Fruit fly (Drosophila melanogaster): Measurements from ENCODE around the gene CG13950.

The CG13950 gene

DNA sequence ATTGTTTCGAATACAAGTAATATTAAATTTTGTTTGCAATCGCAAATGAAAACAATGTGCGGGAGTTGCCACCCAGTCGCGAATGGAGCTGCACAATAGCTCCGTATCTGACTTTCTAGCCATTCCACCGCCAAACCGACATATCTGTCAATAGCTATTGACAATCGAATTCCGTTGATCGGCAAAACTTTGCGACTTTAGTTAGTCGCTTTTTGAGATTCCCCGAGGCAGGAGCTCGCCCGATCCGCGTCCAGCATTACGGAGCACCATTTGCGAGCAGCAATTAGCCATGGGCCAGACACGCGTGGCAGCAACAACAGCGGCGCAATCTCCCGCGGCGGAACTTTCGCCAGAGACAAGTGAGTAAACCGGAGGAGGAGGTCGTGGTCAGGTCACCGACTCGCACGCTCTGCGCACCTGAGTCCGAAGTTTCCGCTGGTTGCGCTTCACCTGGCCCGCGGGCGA is 7.3 kb upstream of the CG13950 start, which contains the start of the genes CG4291 and kraken:
CG4291 (minus strand) TSS at position 84 of the 465 bp plus-strand sequence.
kraken (plus strand) TSS at position 122 of the 465 bp plus-strand sequence.
- TF ChIP-seq gl (tag; optimal IDR thresholded peaks at IDR 0.05) (peak; percentile 8), CG12605 (GFP tag; IDR thresholded peaks at IDR 0.05) (peak; percentile 49), CG13204 (GFP tag; optimal IDR thresholded peaks at IDR 0.05) (no peak), D1 (tag; optimal IDR thresholded peaks at IDR 0.05) (no peak), rn (GFP tag; IDR thresholded peaks at IDR 0.05) (no peak), Snoo (tag; optimal IDR thresholded peaks at IDR 0.05) (peak; percentile 46), CG4496 (GFP tag; IDR thresholded peaks at IDR 0.05) (peak; percentile 76), Pif1A (GFP tag; optimal IDR thresholded peaks at IDR 0.05) (no peak), CG10348 (GFP tag; IDR thresholded peaks at IDR 0.05) (no peak), CG8159 (tag; optimal IDR thresholded peaks at IDR 0.05) (peak; percentile 4), Ets98B (GFP tag; IDR thresholded peaks at IDR 0.05) (peak; percentile 53), CG34367 (tag; optimal IDR thresholded peaks at IDR 0.05) (no peak), CG32121 (GFP tag; IDR thresholded peaks at IDR 0.05) (peak; percentile 59; the same call in 1 of the 2 replicates), CG9948 (tag; optimal IDR thresholded peaks at IDR 0.05) (no peak), CG14655 (GFP tag; optimal IDR thresholded peaks at IDR 0.05) (no peak), CG17806 (tag; optimal IDR thresholded peaks at IDR 0.05) (peak; percentile 7), fd96Ca (GFP tag; IDR thresholded peaks at IDR 0.05) (peak; percentile 53; the same call in 1 of the 3 replicates), CG8301 (tag; optimal IDR thresholded peaks at IDR 0.05) (peak; percentile 28), CG15710 (tag; optimal IDR thresholded peaks at IDR 0.05) (peak; percentile 28), EcR (GFP tag; optimal IDR thresholded peaks at IDR 0.05) (peak; percentile 60)

DNA sequence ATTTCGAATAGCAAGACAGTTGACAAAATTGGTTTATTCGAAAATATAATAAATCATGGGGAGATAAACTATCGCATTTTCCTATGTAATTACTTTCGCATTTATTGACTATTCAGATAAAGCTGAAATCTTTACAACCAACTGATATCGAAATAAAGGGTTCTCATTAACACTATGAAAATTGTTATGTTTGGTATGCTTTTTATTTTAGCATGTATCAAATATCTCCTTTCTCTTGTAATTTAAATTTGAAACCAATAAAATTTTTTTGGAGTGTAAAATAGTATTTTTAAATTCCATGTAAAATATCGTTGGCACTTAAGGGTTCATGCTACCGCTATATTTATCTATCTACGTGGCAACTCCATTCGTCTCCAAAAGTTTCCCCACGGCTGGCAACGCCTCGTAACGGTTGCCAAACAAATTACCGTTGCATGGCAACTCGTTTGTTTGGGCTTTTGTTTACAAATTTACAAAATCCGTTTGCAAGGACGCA is 4.9 kb upstream of the CG13950 start, which contains the start of gene CG13949:
CG13949 (plus strand) TSS at position 286 of the 496 bp plus-strand sequence.
- TF ChIP-seq Pif1A (GFP tag; optimal IDR thresholded peaks at IDR 0.05), result no peak
- TF ChIP-seq CG17806 (tag; optimal IDR thresholded peaks at IDR 0.05), result peak; percentile 43
- TF ChIP-seq CG34367 (tag; optimal IDR thresholded peaks at IDR 0.05), result no peak
- no peak for TF ChIP-seq EcR (GFP tag; optimal IDR thresholded peaks at IDR 0.05)
- no peak for TF ChIP-seq CG13204 (GFP tag; optimal IDR thresholded peaks at IDR 0.05)
- TF ChIP-seq rn (GFP tag; IDR thresholded peaks at IDR 0.05), result peak; percentile 40; the same call in 1 of the 2 replicates
- no peak for TF ChIP-seq CG14655 (GFP tag; optimal IDR thresholded peaks at IDR 0.05)
- TF ChIP-seq CG4496 (GFP tag; IDR thresholded peaks at IDR 0.05), result peak; percentile 81
- no peak for TF ChIP-seq CG10348 (GFP tag; IDR thresholded peaks at IDR 0.05)
- no peak for TF ChIP-seq Pif1B (GFP tag; optimal IDR thresholded peaks at IDR 0.05)
- peak; percentile 53 for TF ChIP-seq Ets98B (GFP tag; IDR thresholded peaks at IDR 0.05)
- peak; percentile 45 for TF ChIP-seq CG15710 (tag; optimal IDR thresholded peaks at IDR 0.05)
- TF ChIP-seq D1 (tag; optimal IDR thresholded peaks at IDR 0.05), result no peak
- TF ChIP-seq CG12605 (GFP tag; IDR thresholded peaks at IDR 0.05), result peak; percentile 42; the same call in 1 of the 2 replicates
- peak; percentile 16 for TF ChIP-seq CG8301 (tag; optimal IDR thresholded peaks at IDR 0.05)
- TF ChIP-seq Snoo (tag; optimal IDR thresholded peaks at IDR 0.05), result no peak
- no peak for TF ChIP-seq fd96Ca (GFP tag; IDR thresholded peaks at IDR 0.05)
- peak; percentile 33; the same call in 1 of the 2 replicates for TF ChIP-seq CG32121 (GFP tag; IDR thresholded peaks at IDR 0.05)
- peak; percentile 29 for TF ChIP-seq CG9948 (tag; optimal IDR thresholded peaks at IDR 0.05)
- no peak for TF ChIP-seq gl (tag; optimal IDR thresholded peaks at IDR 0.05)
- TF ChIP-seq CG8159 (tag; optimal IDR thresholded peaks at IDR 0.05), result peak; percentile 29

DNA sequence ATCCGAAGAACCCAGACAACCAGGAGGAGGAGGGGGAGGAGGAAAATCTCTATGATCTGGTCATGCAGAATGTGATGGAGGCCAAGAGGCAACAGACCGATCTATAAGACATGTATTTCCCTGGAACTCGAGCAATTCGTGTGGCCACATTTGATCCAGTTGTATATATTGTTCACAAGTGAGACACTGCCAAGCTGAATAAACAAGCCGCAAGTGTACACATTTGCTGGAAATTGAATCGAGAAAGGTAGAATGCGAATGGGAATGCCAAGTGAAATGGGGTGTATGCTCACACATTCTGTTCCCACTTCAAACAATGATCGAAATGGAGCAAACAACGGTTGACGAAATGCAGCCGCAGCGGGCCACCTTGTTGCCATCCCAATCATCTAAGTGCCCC is 4.0 kb upstream of the CG13950 start:
- TF ChIP-seq D1 (tag; optimal IDR thresholded peaks at IDR 0.05), result no peak
- TF ChIP-seq Pif1B (GFP tag; optimal IDR thresholded peaks at IDR 0.05), result no peak
- TF ChIP-seq EcR (GFP tag; optimal IDR thresholded peaks at IDR 0.05), result no peak
- no peak for TF ChIP-seq Ets98B (GFP tag; IDR thresholded peaks at IDR 0.05)
- TF ChIP-seq CG4496 (GFP tag; IDR thresholded peaks at IDR 0.05), result no peak
- TF ChIP-seq CG10348 (GFP tag; IDR thresholded peaks at IDR 0.05), result no peak
- no peak for TF ChIP-seq CG32121 (GFP tag; IDR thresholded peaks at IDR 0.05)
- TF ChIP-seq CG17806 (tag; optimal IDR thresholded peaks at IDR 0.05), result no peak
- no peak for TF ChIP-seq fd96Ca (GFP tag; IDR thresholded peaks at IDR 0.05)
- no peak for TF ChIP-seq CG13204 (GFP tag; optimal IDR thresholded peaks at IDR 0.05)
- TF ChIP-seq CG14655 (GFP tag; optimal IDR thresholded peaks at IDR 0.05), result no peak
- TF ChIP-seq CG34367 (tag; optimal IDR thresholded peaks at IDR 0.05), result no peak

DNA sequence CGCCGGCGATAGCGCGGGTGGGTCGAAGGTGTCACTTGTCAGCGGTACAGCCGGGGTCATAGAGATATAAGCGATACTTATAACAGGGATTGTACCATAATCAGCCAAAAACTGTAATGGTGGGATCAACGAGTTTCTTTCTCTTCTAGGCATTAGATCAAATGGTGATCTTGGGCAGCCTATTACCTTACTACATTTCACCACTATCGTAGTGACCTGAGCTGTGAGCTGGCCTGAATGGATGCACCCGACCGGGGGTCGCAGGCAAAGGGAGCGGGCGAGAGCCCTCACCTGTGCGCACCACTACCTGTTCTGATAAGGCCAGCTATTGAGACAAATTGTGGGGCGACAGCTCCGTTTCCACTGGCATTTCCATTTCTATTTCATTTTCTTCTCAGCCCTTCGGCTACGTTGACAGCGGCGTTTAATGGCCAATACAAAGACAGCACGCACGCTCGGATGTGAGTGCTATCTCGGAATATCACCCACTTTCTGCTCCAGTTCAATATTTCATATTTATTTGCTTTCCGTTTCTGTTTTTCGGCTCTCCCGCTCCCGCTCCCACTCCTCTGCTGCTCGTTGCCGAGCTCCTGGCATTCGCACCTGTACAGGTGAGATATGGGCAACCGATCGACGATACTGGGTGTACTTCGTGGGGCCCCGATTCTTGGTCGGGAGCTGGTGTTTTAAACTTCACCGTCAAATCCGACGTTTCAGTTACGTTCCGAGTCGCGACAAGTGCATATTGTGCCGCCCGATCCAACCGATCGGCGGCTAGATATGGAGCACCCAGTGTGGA is 3.1 kb upstream of the CG13950 start:
- peak; percentile 21 for TF ChIP-seq CG15710 (tag; optimal IDR thresholded peaks at IDR 0.05)
- no peak for TF ChIP-seq rn (GFP tag; IDR thresholded peaks at IDR 0.05)
- peak; percentile 51; the same call in 1 of the 3 replicates for TF ChIP-seq fd96Ca (GFP tag; IDR thresholded peaks at IDR 0.05)
- peak; percentile 16 for TF ChIP-seq CG9948 (tag; optimal IDR thresholded peaks at IDR 0.05)
- no peak for TF ChIP-seq CG10348 (GFP tag; IDR thresholded peaks at IDR 0.05)
- peak; percentile 45 for TF ChIP-seq Ets98B (GFP tag; IDR thresholded peaks at IDR 0.05)
- TF ChIP-seq CG4496 (GFP tag; IDR thresholded peaks at IDR 0.05), result no peak; the same call in 2 of the 3 replicates
- no peak for TF ChIP-seq Pif1B (GFP tag; optimal IDR thresholded peaks at IDR 0.05)
- no peak for TF ChIP-seq Snoo (tag; optimal IDR thresholded peaks at IDR 0.05)
- TF ChIP-seq CG8301 (tag; optimal IDR thresholded peaks at IDR 0.05), result peak; percentile 19
- peak; percentile 57 for TF ChIP-seq CG32121 (GFP tag; IDR thresholded peaks at IDR 0.05)
- TF ChIP-seq CG14655 (GFP tag; optimal IDR thresholded peaks at IDR 0.05), result no peak
- TF ChIP-seq EcR (GFP tag; optimal IDR thresholded peaks at IDR 0.05), result no peak
- peak; percentile 43 for TF ChIP-seq CG8159 (tag; optimal IDR thresholded peaks at IDR 0.05)
- no peak for TF ChIP-seq CG34367 (tag; optimal IDR thresholded peaks at IDR 0.05)
- peak; percentile 9 for TF ChIP-seq CG13204 (GFP tag; optimal IDR thresholded peaks at IDR 0.05)
- no peak for TF ChIP-seq CG12605 (GFP tag; IDR thresholded peaks at IDR 0.05)
- peak; percentile 26 for TF ChIP-seq Pif1A (GFP tag; optimal IDR thresholded peaks at IDR 0.05)
- no peak for TF ChIP-seq gl (tag; optimal IDR thresholded peaks at IDR 0.05)
- TF ChIP-seq D1 (tag; optimal IDR thresholded peaks at IDR 0.05), result no peak
- no peak for TF ChIP-seq CG17806 (tag; optimal IDR thresholded peaks at IDR 0.05)

Data from whole organism, pupa.